Fruit fly (Drosophila melanogaster) S2 (cell line): Measurements from ENCODE around the gene CG6310.

Experiments used
- CG8478 ChIP-seq: fragments of >200 bp; optimal IDR thresholded peaks from 2 replicates; lab custom pipeline; 2018
- CTCF ChIP-seq, 2 experiments: fragments of >200 bp; optimal IDR thresholded peaks; 2 replicates each; lab custom pipeline; 2018

Gene CG6310

DNA sequence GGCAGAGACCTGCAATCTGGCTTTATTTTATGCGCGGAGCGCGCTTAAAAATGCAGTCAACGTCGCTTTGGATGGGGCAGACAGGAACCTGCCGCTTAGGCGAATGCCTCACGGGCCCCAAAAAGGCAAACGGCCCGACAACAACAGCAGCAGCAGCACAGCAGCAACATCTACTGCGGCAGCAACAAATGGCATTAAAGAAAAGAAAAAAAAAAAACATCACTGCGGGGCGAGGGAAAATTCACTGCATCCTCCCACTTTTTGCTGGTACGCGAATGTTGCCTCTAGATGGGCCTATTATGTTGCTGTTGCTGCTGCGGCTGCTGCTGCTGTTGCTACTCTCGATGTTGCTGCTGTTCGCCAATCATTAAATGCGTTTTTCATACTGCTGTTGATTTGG, 47.7 kb downstream of the CG6310 start:
- TF ChIP-seq CG8478 (lab: Kevin White, UChicago) (no peak), CTCF (optimal IDR thresholded peaks at IDR 0.05; lab: Kevin White, UChicago) (no peak)

DNA sequence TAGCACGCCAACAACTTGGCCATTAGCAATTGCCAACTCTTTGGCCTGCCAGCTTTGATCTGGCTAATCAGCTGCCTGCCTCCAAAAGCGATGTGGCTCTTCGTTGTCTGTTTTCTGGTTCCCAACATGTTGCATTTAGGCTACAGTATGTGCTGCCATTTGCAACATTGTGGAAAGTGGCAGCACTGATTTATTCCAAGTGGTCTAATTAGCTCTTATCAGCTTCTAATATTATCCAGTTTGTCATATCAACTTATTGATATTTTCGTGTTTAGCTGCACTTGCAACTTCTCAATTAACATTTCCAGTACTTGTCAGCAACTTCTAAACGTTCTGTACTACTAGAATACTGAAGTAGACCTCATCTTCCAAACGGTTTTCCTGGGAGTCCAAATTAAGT, 49.6 kb downstream of the CG6310 start:
- TF ChIP-seq CTCF (optimal IDR thresholded peaks at IDR 0.05; lab: Kevin White, UChicago) = no peak
- TF ChIP-seq CG8478 (lab: Kevin White, UChicago) = no peak
